Fruit fly (Drosophila melanogaster) whole organism, pupa: ENCODE results near the gene Fign.

Source experiments
- CG10348 ChIP-seq: fragments of 200-800 bp; sonication (Bioruptor generic); IDR thresholded peaks from 2 replicates; pipeline ENCODE4 v1.3.6; 2022; ENCODE audit warnings: missing biosample characterization, missing genetic modification characterization
- CG12605 ChIP-seq: fragments of 200-800 bp; sonication (Bioruptor generic); IDR thresholded peaks from 2 replicates; pipeline ENCODE4 v1.3.6; 2022; ENCODE audit warnings: missing biosample characterization, missing genetic modification characterization
- CG13204 ChIP-seq: fragments of 200-800 bp; sonication (Bioruptor generic); optimal IDR thresholded peaks from 2 replicates; lab custom pipeline; 2018; ENCODE audit warnings: missing biosample characterization, mild to moderate bottlenecking, missing genetic modification characterization, moderate library complexity
- CG14655 ChIP-seq: fragments of 200-800 bp; sonication (Bioruptor generic); optimal IDR thresholded peaks from 3 replicates; lab custom pipeline; 2017; ENCODE audit warnings: mild to moderate bottlenecking, missing biosample characterization, missing genetic modification reagents, missing genetic modification characterization
- CG15710 ChIP-seq: fragments of 200-800 bp; sonication (Bioruptor generic); optimal IDR thresholded peaks from 2 replicates; lab custom pipeline; 2018; ENCODE audit warnings: missing biosample characterization, mild to moderate bottlenecking, missing genetic modification characterization, moderate library complexity
- CG17806 ChIP-seq: fragments of 200-800 bp; sonication (Bioruptor generic); optimal IDR thresholded peaks from 2 replicates; lab custom pipeline; 2018; ENCODE audit warnings: missing biosample characterization, mild to moderate bottlenecking, missing genetic modification characterization, moderate library complexity
- CG32121 ChIP-seq: fragments of 200-800 bp; sonication (Bioruptor generic); IDR thresholded peaks from 2 replicates; pipeline ENCODE4 v1.3.6; 2022; ENCODE audit warnings: missing biosample characterization, missing genetic modification characterization
- CG34367 ChIP-seq: fragments of 200-800 bp; sonication (Bioruptor generic); optimal IDR thresholded peaks from 2 replicates; lab custom pipeline; 2018; ENCODE audit warnings: missing biosample characterization, mild to moderate bottlenecking, missing genetic modification characterization
- CG4496 ChIP-seq: fragments of 200-800 bp; sonication (Bioruptor generic); IDR thresholded peaks from 3 replicates; pipeline ENCODE4 v1.3.6; 2022; ENCODE audit warnings: missing biosample characterization, missing genetic modification characterization
- CG8159 ChIP-seq: fragments of 200-800 bp; sonication (Bioruptor generic); optimal IDR thresholded peaks from 3 replicates; lab custom pipeline; 2018; ENCODE audit warnings: missing biosample characterization, mild to moderate bottlenecking, missing genetic modification characterization, moderate library complexity
- CG8301 ChIP-seq: fragments of 200-800 bp; sonication (Bioruptor generic); optimal IDR thresholded peaks from 2 replicates; lab custom pipeline; 2018; ENCODE audit warnings: missing biosample characterization, mild to moderate bottlenecking, missing genetic modification characterization
- CG9948 ChIP-seq: fragments of 200-800 bp; sonication (Bioruptor generic); optimal IDR thresholded peaks from 2 replicates; lab custom pipeline; 2018; ENCODE audit warnings: missing biosample characterization, mild to moderate bottlenecking, missing genetic modification characterization, moderate library complexity
- D1 ChIP-seq: fragments of 200-800 bp; sonication (Bioruptor generic); optimal IDR thresholded peaks from 2 replicates; lab custom pipeline; 2018; ENCODE audit warnings: missing biosample characterization, mild to moderate bottlenecking, missing genetic modification characterization, moderate library complexity
- EcR ChIP-seq: fragments of 200-800 bp; sonication (Bioruptor generic); optimal IDR thresholded peaks from 3 replicates; lab custom pipeline; 2019; ENCODE audit warnings: missing biosample characterization, missing genetic modification characterization, mild to moderate bottlenecking, moderate library complexity, missing genetic modification reagents
- Ets98B ChIP-seq: fragments of 200-800 bp; sonication (Bioruptor generic); IDR thresholded peaks from 2 replicates; pipeline ENCODE4 v1.3.6; 2022; ENCODE audit warnings: missing biosample characterization, missing genetic modification characterization
- Pif1A ChIP-seq: fragments of 200-800 bp; sonication (Bioruptor generic); optimal IDR thresholded peaks from 3 replicates; lab custom pipeline; 2016; ENCODE audit warnings: missing biosample characterization, missing genetic modification characterization
- Pif1B ChIP-seq: fragments of 200-800 bp; sonication (Bioruptor generic); optimal IDR thresholded peaks from 3 replicates; lab custom pipeline; 2016; ENCODE audit warnings: missing biosample characterization, missing genetic modification characterization
- Snoo ChIP-seq: fragments of 200-800 bp; sonication (Bioruptor generic); optimal IDR thresholded peaks from 3 replicates; lab custom pipeline; 2017; ENCODE audit warnings: missing biosample characterization, mild to moderate bottlenecking, missing genetic modification characterization, inconsistent platforms
- fd96Ca ChIP-seq: fragments of 200-800 bp; sonication (Bioruptor generic); IDR thresholded peaks from 3 replicates; pipeline ENCODE4 v1.3.6; 2022; ENCODE audit warnings: missing biosample characterization, missing genetic modification characterization
- gl ChIP-seq: fragments of 200-800 bp; sonication (Bioruptor generic); optimal IDR thresholded peaks from 2 replicates; lab custom pipeline; 2018; ENCODE audit warnings: missing biosample characterization, mild to moderate bottlenecking, missing genetic modification characterization
- rn ChIP-seq: fragments of 200-800 bp; sonication (Bioruptor generic); IDR thresholded peaks from 2 replicates; pipeline ENCODE4 v1.3.6; 2022; ENCODE audit warnings: missing biosample characterization, missing genetic modification characterization

The Fign gene

dm6 chr2L:3330628-3331027, 11.0 kb upstream of the Fign start, which contains the start of gene CG3285:
CG3285 (plus strand) TSS chr2L:3330928.
- TF ChIP-seq CG4496 (peak; percentile 39; the same call in 1 of the 3 replicates), CG13204 (GFP tag; lab: Kevin White, UChicago) (no peak)
- TF ChIP-seq, all 21 proteins: peak for 1

- TF ChIP-seq gl (tag; lab: Kevin White, UChicago) (no peak), CG12605 (GFP tag; lab: Robert Waterston, UW) (no peak), CG13204 (GFP tag; lab: Kevin White, UChicago) (no peak), CG8159 (tag; lab: Kevin White, UChicago) (no peak), CG8301 (tag; lab: Kevin White, UChicago) (no peak), CG9948 (tag; lab: Kevin White, UChicago) (no peak), CG14655 (no peak), Pif1A (GFP tag; lab: Kevin White, UChicago) (no peak), Ets98B (GFP tag; lab: Robert Waterston, UW) (no peak), CG32121 (GFP tag; lab: Robert Waterston, UW) (no peak), D1 (tag; lab: Kevin White, UChicago) (no peak), Pif1B (no peak), fd96Ca (GFP tag; lab: Robert Waterston, UW) (no peak), CG15710 (tag; lab: Kevin White, UChicago) (no peak), CG10348 (GFP tag; lab: Robert Waterston, UW) (no peak), CG34367 (tag; lab: Kevin White, UChicago) (no peak), CG17806 (tag; lab: Kevin White, UChicago) (no peak), CG4496 (no peak), Snoo (tag; lab: Kevin White, UChicago) (no peak), rn (GFP tag; lab: Robert Waterston, UW) (no peak)
These were observed 7.9 kb upstream of the Fign start, which contains the start of gene CG33282 for dm6 chr2L:3327603-3328002. CG33282 (plus strand) TSS chr2L:3327903.

dm6 chr2L:3323319-3324287, 3.9 kb upstream of the Fign start, which contains the start of gene CG33281:
CG33281 (plus strand) TSS chr2L:3324237.
- TF ChIP-seq CG8301 (tag; lab: Kevin White, UChicago) (no peak), CG4496 (0 out of 3 replicates have a peak, but pooled peaks have one; percentile 23)

dm6 chr2L:3308529-3309272, 11.0 kb downstream of the Fign start, which contains the start of gene CG15406:
CG15406 (plus strand) TSS chr2L:3309222.
- TF ChIP-seq CG14655 (no peak), gl (tag; lab: Kevin White, UChicago) (no peak), Pif1A (GFP tag; lab: Kevin White, UChicago) (no peak), CG8159 (tag; lab: Kevin White, UChicago) (no peak), fd96Ca (GFP tag; lab: Robert Waterston, UW) (no peak), CG12605 (GFP tag; lab: Robert Waterston, UW) (no peak), D1 (tag; lab: Kevin White, UChicago) (no peak), CG4496 (no peak), CG34367 (tag; lab: Kevin White, UChicago) (no peak), CG15710 (tag; lab: Kevin White, UChicago) (no peak), CG10348 (GFP tag; lab: Robert Waterston, UW) (no peak), CG17806 (tag; lab: Kevin White, UChicago) (no peak), CG9948 (tag; lab: Kevin White, UChicago) (no peak), Pif1B (no peak), Ets98B (GFP tag; lab: Robert Waterston, UW) (no peak), Snoo (tag; lab: Kevin White, UChicago) (no peak), CG13204 (GFP tag; lab: Kevin White, UChicago) (no peak), EcR (GFP tag; lab: Kevin White, UChicago) (no peak)

- no peak for TF ChIP-seq CG8301 (tag; lab: Kevin White, UChicago)
- no peak for TF ChIP-seq CG15710 (tag; lab: Kevin White, UChicago)
- TF ChIP-seq CG9948 (tag; lab: Kevin White, UChicago), result no peak
- no peak for TF ChIP-seq D1 (tag; lab: Kevin White, UChicago)
- no peak for TF ChIP-seq CG34367 (tag; lab: Kevin White, UChicago)
- no peak for TF ChIP-seq CG13204 (GFP tag; lab: Kevin White, UChicago)
- TF ChIP-seq Pif1A (GFP tag; lab: Kevin White, UChicago), result no peak
- no peak for TF ChIP-seq CG17806 (tag; lab: Kevin White, UChicago)
- TF ChIP-seq CG14655, result no peak
- no peak for TF ChIP-seq fd96Ca (GFP tag; lab: Robert Waterston, UW)
- no peak for TF ChIP-seq Ets98B (GFP tag; lab: Robert Waterston, UW)
- no peak for TF ChIP-seq gl (tag; lab: Kevin White, UChicago)
- TF ChIP-seq EcR (GFP tag; lab: Kevin White, UChicago), result no peak
- TF ChIP-seq Snoo (tag; lab: Kevin White, UChicago), result no peak
- no peak for TF ChIP-seq CG12605 (GFP tag; lab: Robert Waterston, UW)
- no peak for TF ChIP-seq rn (GFP tag; lab: Robert Waterston, UW)
- no peak for TF ChIP-seq CG8159 (tag; lab: Kevin White, UChicago)
- TF ChIP-seq Pif1B, result no peak
- no peak for TF ChIP-seq CG4496
- no peak for TF ChIP-seq CG10348 (GFP tag; lab: Robert Waterston, UW)
These were observed 12.5 kb downstream of the Fign start for dm6 chr2L:3307189-3307588.
